Worm (Caenorhabditis elegans): ENCODE measurements around the gene nhr-283.
"Not testable (repeated sequence)": the region's sequence is repeated elsewhere in the genome, so short reads cannot be mapped to it uniquely, and the experiment has no call there.

Gene nhr-283

ce11 chrV:15752941-15753340, 23.6 kb downstream of the nhr-283 start, which contains the start of gene str-5:
Gene str-5, plus strand, starts transcription at chrV:15753241.
- TF ChIP-seq W03F9.2, him-1, dao-5 (tag; optimal IDR thresholded peaks at IDR 0.05): not testable (repeated sequence)

- TF ChIP-seq W03F9.2 (tag; optimal IDR thresholded peaks at IDR 0.05) = no peak
- no peak for TF ChIP-seq dao-5 (tag; optimal IDR thresholded peaks at IDR 0.05)
- no peak for TF ChIP-seq him-1 (tag; optimal IDR thresholded peaks at IDR 0.05)
These were observed 24.5 kb downstream of the nhr-283 start, which contains the start of gene str-43 for ce11 chrV:15752049-15752448. Gene str-43, minus strand, starts transcription at chrV:15752149.

- TF ChIP-seq W03F9.2 (tag; optimal IDR thresholded peaks at IDR 0.05) = no peak
- TF ChIP-seq dao-5 (tag; optimal IDR thresholded peaks at IDR 0.05) = no peak
- TF ChIP-seq him-1 (tag; optimal IDR thresholded peaks at IDR 0.05) = no peak
These were observed 26.4 kb downstream of the nhr-283 start, which contains the start of gene str-6 for ce11 chrV:15750130-15750529. Gene str-6, minus strand, starts transcription at chrV:15750230.

- not testable (repeated sequence) for TF ChIP-seq W03F9.2, him-1, dao-5 (tag; optimal IDR thresholded peaks at IDR 0.05)
These were observed 28.2 kb downstream of the nhr-283 start, which contains the start of gene T23D5.8 for ce11 chrV:15748343-15748742. Gene T23D5.8, minus strand, starts transcription at chrV:15748443.

- not testable (repeated sequence) for TF ChIP-seq W03F9.2, dao-5, him-1 (tag; optimal IDR thresholded peaks at IDR 0.05)
These were observed 32.2 kb downstream of the nhr-283 start, which contains the start of gene str-19 for ce11 chrV:15744366-15744765. Gene str-19, minus strand, starts transcription at chrV:15744466.

ce11 chrV:15741851-15742250, 34.7 kb downstream of the nhr-283 start, which contains the start of gene str-18:
Gene str-18, minus strand, starts transcription at chrV:15741951.
- TF ChIP-seq him-1 (tag; optimal IDR thresholded peaks at IDR 0.05) = no peak
- no peak for TF ChIP-seq dao-5 (tag; optimal IDR thresholded peaks at IDR 0.05)
- no peak for TF ChIP-seq W03F9.2 (tag; optimal IDR thresholded peaks at IDR 0.05)

- TF ChIP-seq W03F9.2 (tag; optimal IDR thresholded peaks at IDR 0.05) = no peak
- TF ChIP-seq dao-5 (tag; optimal IDR thresholded peaks at IDR 0.05) = no peak
- no peak for TF ChIP-seq him-1 (tag; optimal IDR thresholded peaks at IDR 0.05)
These were observed 40.8 kb downstream of the nhr-283 start, which contains the start of gene str-27 for ce11 chrV:15735720-15736119. Gene str-27, minus strand, starts transcription at chrV:15735820.

ce11 chrV:15733568-15733967, 43.0 kb downstream of the nhr-283 start, which contains the start of gene T23D5.3:
Gene T23D5.3, minus strand, starts transcription at chrV:15733668.
- TF ChIP-seq him-1 (tag; optimal IDR thresholded peaks at IDR 0.05) (no peak), W03F9.2 (tag; optimal IDR thresholded peaks at IDR 0.05) (no peak), dao-5 (tag; optimal IDR thresholded peaks at IDR 0.05) (no peak)

ce11 chrV:15733020-15733419, 43.5 kb downstream of the nhr-283 start:
- TF ChIP-seq dao-5 (tag; optimal IDR thresholded peaks at IDR 0.05) (no peak), W03F9.2 (tag; optimal IDR thresholded peaks at IDR 0.05) (no peak), him-1 (tag; optimal IDR thresholded peaks at IDR 0.05) (no peak)

ce11 chrV:15732209-15732608, 44.3 kb downstream of the nhr-283 start, which contains the start of gene str-38:
Gene str-38, minus strand, starts transcription at chrV:15732309.
- no peak for TF ChIP-seq W03F9.2 (tag; optimal IDR thresholded peaks at IDR 0.05)
- TF ChIP-seq dao-5 (tag; optimal IDR thresholded peaks at IDR 0.05) = no peak
- no peak for TF ChIP-seq him-1 (tag; optimal IDR thresholded peaks at IDR 0.05)

- TF ChIP-seq dao-5 (tag; optimal IDR thresholded peaks at IDR 0.05) (no peak), him-1 (tag; optimal IDR thresholded peaks at IDR 0.05) (no peak), W03F9.2 (tag; optimal IDR thresholded peaks at IDR 0.05) (no peak)
These were observed 46.1 kb downstream of the nhr-283 start, which contains the start of gene Y6E2A.10 for ce11 chrV:15730459-15730858. Gene Y6E2A.10, minus strand, starts transcription at chrV:15730559.

ce11 chrV:15726610-15727009, 49.9 kb downstream of the nhr-283 start, which contains the start of the genes irld-57 and sfxn-1.3:
Gene irld-57, minus strand, starts transcription at chrV:15726710.
Gene sfxn-1.3, plus strand, starts transcription at chrV:15726841.
- TF ChIP-seq W03F9.2 (tag; optimal IDR thresholded peaks at IDR 0.05) (no peak), dao-5 (tag; optimal IDR thresholded peaks at IDR 0.05) (no peak), him-1 (tag; optimal IDR thresholded peaks at IDR 0.05) (no peak)

Data from whole organism, L4/young adult.